Worm (Caenorhabditis elegans) whole organism, late embryonic: ENCODE data around the gene F35E8.6.

ENCODE experiments used
- F13H6.1 ChIP-seq: sonication (generic microtip); optimal IDR thresholded peaks from 2 replicates; lab custom pipeline; 2016; ENCODE audit warnings: missing genetic modification characterization, missing compliant biosample characterization
- K02D7.2 ChIP-seq: sonication (generic microtip); optimal IDR thresholded peaks from 2 replicates; lab custom pipeline; 2017; ENCODE audit warnings: mild to moderate bottlenecking, missing genetic modification characterization, missing compliant biosample characterization
- T23F11.4 ChIP-seq: fragments of 200-800 bp; sonication (Bioruptor generic); optimal IDR thresholded peaks from 2 replicates; lab custom pipeline; 2018; ENCODE audit warnings: mild to moderate bottlenecking, missing genetic modification characterization, missing compliant biosample characterization
- ahr-1 ChIP-seq: sonication (generic microtip); optimal IDR thresholded peaks from 2 replicates; lab custom pipeline; 2016; ENCODE audit warnings: missing genetic modification characterization, missing compliant biosample characterization
- ceh-14 ChIP-seq: sonication (generic microtip); optimal IDR thresholded peaks from 2 replicates; lab custom pipeline; 2016; ENCODE audit warnings: missing genotype, missing genetic modification characterization, missing compliant biosample characterization
- ceh-18 ChIP-seq: sonication (generic microtip); optimal IDR thresholded peaks from 2 replicates; lab custom pipeline; 2016; ENCODE audit warnings: missing genetic modification characterization, missing compliant biosample characterization
- ceh-19 ChIP-seq: fragments of 200-800 bp; sonication (Bioruptor generic); optimal IDR thresholded peaks from 2 replicates; lab custom pipeline; 2018; ENCODE audit warnings: mild to moderate bottlenecking, missing genetic modification characterization, missing compliant biosample characterization
- ceh-22 ChIP-seq: sonication (generic microtip); optimal IDR thresholded peaks from 2 replicates; lab custom pipeline; 2017; ENCODE audit warnings: missing biosample characterization, missing genetic modification characterization
- ceh-31 ChIP-seq: sonication (generic microtip); optimal IDR thresholded peaks from 2 replicates; lab custom pipeline; 2016; ENCODE audit warnings: missing genetic modification characterization, missing compliant biosample characterization
- ceh-9 ChIP-seq: sonication (generic microtip); optimal IDR thresholded peaks from 2 replicates; lab custom pipeline; 2016; ENCODE audit warnings: mild to moderate bottlenecking, missing genetic modification characterization, inconsistent platforms, missing compliant biosample characterization
- dmd-4 ChIP-seq: sonication (generic microtip); optimal IDR thresholded peaks from 2 replicates; lab custom pipeline; 2016; ENCODE audit warnings: borderline replicate concordance, missing genetic modification characterization, missing compliant biosample characterization
- elt-2 ChIP-seq: sonication (generic microtip); optimal IDR thresholded peaks from 2 replicates; lab custom pipeline; 2016; ENCODE audit warnings: missing genetic modification reagents, missing genetic modification characterization, missing compliant biosample characterization
- elt-4 ChIP-seq: sonication (generic microtip); optimal IDR thresholded peaks from 2 replicates; lab custom pipeline; 2016; ENCODE audit warnings: missing genetic modification characterization, missing compliant biosample characterization
- ets-4 ChIP-seq: sonication (generic microtip); optimal IDR thresholded peaks from 2 replicates; lab custom pipeline; 2016; ENCODE audit warnings: missing genetic modification characterization, missing compliant biosample characterization
- eyg-1 ChIP-seq: sonication (generic microtip); optimal IDR thresholded peaks from 2 replicates; lab custom pipeline; 2016; ENCODE audit warnings: missing genotype, missing genetic modification characterization, missing compliant biosample characterization
- fax-1 ChIP-seq: sonication (generic microtip); optimal IDR thresholded peaks from 2 replicates; lab custom pipeline; 2016; ENCODE audit warnings: missing genotype, missing genetic modification characterization, missing compliant biosample characterization
- hlh-30 ChIP-seq: sonication (generic microtip); optimal IDR thresholded peaks from 2 replicates; lab custom pipeline; 2017; ENCODE audit warnings: antibody characterized with exemption, missing genetic modification characterization, missing compliant biosample characterization; ENCODE audit not compliant: insufficient read depth
- hlh-6 ChIP-seq: sonication (generic microtip); optimal IDR thresholded peaks from 2 replicates; lab custom pipeline; 2016; ENCODE audit warnings: missing genotype, missing genetic modification characterization, missing compliant biosample characterization
- lim-6 ChIP-seq: sonication (generic microtip); optimal IDR thresholded peaks from 2 replicates; lab custom pipeline; 2016; ENCODE audit warnings: missing genetic modification characterization, missing compliant biosample characterization
- lin-11 ChIP-seq: fragments of 200-800 bp; sonication (Bioruptor generic); optimal IDR thresholded peaks from 2 replicates; lab custom pipeline; 2018; ENCODE audit warnings: mild to moderate bottlenecking, missing genetic modification characterization, missing compliant biosample characterization
- mec-3 ChIP-seq: sonication (generic microtip); optimal IDR thresholded peaks from 2 replicates; lab custom pipeline; 2016; ENCODE audit warnings: borderline replicate concordance, missing genetic modification characterization, missing compliant biosample characterization
- nfya-1 ChIP-seq: sonication (generic microtip); optimal IDR thresholded peaks from 2 replicates; lab custom pipeline; 2017; ENCODE audit warnings: missing genetic modification characterization, mild to moderate bottlenecking, missing compliant biosample characterization, antibody characterized with exemption, moderate library complexity
- pag-3 ChIP-seq: sonication (generic microtip); optimal IDR thresholded peaks from 2 replicates; lab custom pipeline; 2016; ENCODE audit warnings: missing compliant biosample characterization, missing genetic modification characterization, borderline replicate concordance
- pha-4 ChIP-seq: fragments of 150-350 bp; optimal IDR thresholded peaks from 2 replicates; lab custom pipeline; 2018; ENCODE audit warnings: missing biosample characterization, missing genetic modification reagents, missing genetic modification characterization
- pqm-1 ChIP-seq: sonication (generic microtip); optimal IDR thresholded peaks from 2 replicates; lab custom pipeline; 2016; ENCODE audit warnings: missing genetic modification characterization, missing compliant biosample characterization
- ref-2 ChIP-seq: sonication (generic microtip); optimal IDR thresholded peaks from 2 replicates; lab custom pipeline; 2016; ENCODE audit warnings: missing genetic modification characterization, missing compliant biosample characterization
- tbx-2 ChIP-seq: sonication (generic microtip); optimal IDR thresholded peaks from 2 replicates; lab custom pipeline; 2016; ENCODE audit warnings: missing genetic modification characterization, missing compliant biosample characterization
- tbx-7 ChIP-seq: sonication (generic microtip); optimal IDR thresholded peaks from 2 replicates; lab custom pipeline; 2016; ENCODE audit warnings: missing genotype, missing genetic modification characterization, missing compliant biosample characterization
- ttx-3 ChIP-seq: sonication (generic microtip); optimal IDR thresholded peaks from 2 replicates; lab custom pipeline; 2016; ENCODE audit warnings: missing genetic modification reagents, missing genetic modification characterization, missing compliant biosample characterization
- zip-5 ChIP-seq: sonication (generic microtip); optimal IDR thresholded peaks from 2 replicates; lab custom pipeline; 2016; ENCODE audit warnings: missing genetic modification characterization, missing compliant biosample characterization
- ztf-16 ChIP-seq: sonication (generic microtip); optimal IDR thresholded peaks from 2 replicates; lab custom pipeline; 2017; ENCODE audit warnings: missing genetic modification characterization, missing compliant biosample characterization

The F35E8.6 gene

DNA sequence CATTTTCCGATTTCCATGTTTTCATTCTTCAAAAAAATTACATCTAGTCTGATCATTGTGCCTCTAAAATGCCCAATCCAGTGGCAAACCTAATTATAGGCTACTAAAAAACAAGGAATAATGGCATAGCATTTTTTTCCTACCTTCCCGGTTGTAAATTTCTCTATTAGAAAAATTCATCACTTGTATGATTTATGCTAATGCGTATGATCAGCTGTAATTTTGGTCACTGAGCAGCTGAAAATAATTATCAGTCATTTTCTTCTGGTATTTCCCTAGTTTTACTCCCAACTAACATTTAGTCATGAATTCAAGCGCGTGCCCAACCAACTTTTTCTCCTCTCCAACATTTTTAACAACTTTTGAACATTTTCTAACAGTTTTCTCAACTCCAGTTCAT, 43.5 kb downstream of the F35E8.6 start, which contains the start of gene srh-186:
Gene srh-186 (plus strand): TSS at position 301 of the 400 bp plus-strand sequence.
- TF ChIP-seq pha-4 (tag; lab: Kevin White, UChicago), result no peak
- TF ChIP-seq pag-3 (tag; lab: Kevin White, UChicago), result no peak
- TF ChIP-seq ref-2 (tag; lab: Kevin White, UChicago), result no peak

DNA sequence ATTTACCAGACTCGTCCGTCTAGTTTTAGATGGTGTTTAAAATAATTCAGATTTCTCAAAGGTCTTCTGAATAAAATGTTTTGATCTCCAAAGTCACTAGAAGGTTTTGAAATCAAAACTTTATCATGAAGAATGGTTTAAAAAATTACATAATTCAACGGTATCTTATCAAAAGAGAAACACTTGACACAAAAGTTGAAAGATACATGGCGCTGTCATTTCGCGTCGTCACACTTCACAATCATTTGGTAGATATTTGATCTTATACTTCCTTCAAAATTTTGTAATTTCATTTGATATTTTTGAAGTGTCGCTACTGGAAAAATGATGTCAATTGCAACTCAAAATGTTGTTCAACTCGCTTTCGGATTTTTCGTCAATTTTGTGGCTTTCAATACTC, 45.1 kb downstream of the F35E8.6 start, which contains the start of gene F36G9.3:
Gene F36G9.3 (plus strand): TSS at position 301 of the 400 bp plus-strand sequence.
- TF ChIP-seq tbx-2 (tag; lab: Kevin White, UChicago), result no peak
- no peak for TF ChIP-seq ets-4
- TF ChIP-seq ahr-1, result no peak
- no peak for TF ChIP-seq K02D7.2 (tag; lab: Kevin White, UChicago)
- no peak for TF ChIP-seq hlh-6 (tag; lab: Kevin White, UChicago)
- no peak for TF ChIP-seq ttx-3 (tag; lab: Kevin White, UChicago)
- no peak for TF ChIP-seq ceh-31 (tag; lab: Kevin White, UChicago)
- no peak for TF ChIP-seq ceh-19
- TF ChIP-seq fax-1, result no peak
- TF ChIP-seq F13H6.1 (tag; lab: Kevin White, UChicago), result no peak
- no peak for TF ChIP-seq mec-3 (tag; lab: Kevin White, UChicago)
- TF ChIP-seq elt-2 (tag; lab: Kevin White, UChicago), result no peak
- no peak for TF ChIP-seq zip-5 (tag; lab: Kevin White, UChicago)
- no peak for TF ChIP-seq lin-11 (tag; lab: Kevin White, UChicago)
- no peak for TF ChIP-seq ceh-22 (tag; lab: Kevin White, UChicago)
- no peak for TF ChIP-seq ceh-18 (tag; lab: Kevin White, UChicago)
- no peak for TF ChIP-seq ref-2 (tag; lab: Kevin White, UChicago)
- no peak for TF ChIP-seq T23F11.4 (GFP tag; lab: Kevin White, UChicago)
- no peak for TF ChIP-seq eyg-1

DNA sequence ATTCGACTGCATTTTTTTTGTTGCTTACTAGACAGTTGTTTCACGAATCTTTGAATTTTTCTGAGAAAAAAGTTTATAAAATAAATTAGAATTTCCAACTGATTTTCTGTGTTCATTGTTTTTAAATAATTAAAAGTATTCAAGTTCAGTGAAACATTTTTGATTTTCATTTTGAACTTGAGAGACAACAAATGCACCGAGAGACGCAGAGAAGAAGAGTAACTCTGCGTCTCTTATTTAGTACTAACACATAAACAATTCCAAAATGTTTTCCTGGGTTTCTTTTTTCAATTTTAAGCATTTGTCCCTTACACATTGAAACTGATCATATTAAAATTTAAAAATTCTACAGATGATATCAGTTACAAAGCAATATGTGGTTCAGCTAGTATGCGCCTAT, 47.5 kb downstream of the F35E8.6 start:
- no peak for TF ChIP-seq ceh-22 (tag; lab: Kevin White, UChicago)
- TF ChIP-seq ceh-14 (tag; lab: Kevin White, UChicago), result no peak
- TF ChIP-seq tbx-2 (tag; lab: Kevin White, UChicago), result no peak
- no peak for TF ChIP-seq nfya-1 (tag; lab: Kevin White, UChicago)
- TF ChIP-seq ceh-9 (tag; lab: Kevin White, UChicago), result no peak
- TF ChIP-seq tbx-7 (tag; lab: Kevin White, UChicago), result no peak
- TF ChIP-seq hlh-30 (tag; lab: Kevin White, UChicago), result no peak
- no peak for TF ChIP-seq lim-6 (tag; lab: Kevin White, UChicago)
- no peak for TF ChIP-seq ztf-16 (tag; lab: Kevin White, UChicago)
- TF ChIP-seq elt-4 (tag; lab: Kevin White, UChicago), result no peak
- no peak for TF ChIP-seq dmd-4 (tag; lab: Kevin White, UChicago)
- no peak for TF ChIP-seq pqm-1
- no peak for TF ChIP-seq fax-1
- TF ChIP-seq ceh-19, result no peak
